Fruit fly (Drosophila melanogaster) whole organism, wandering third instar larva: Measurements from ENCODE around the gene Sfp84E.
A peak's percentile ranks its signal among the peaks of the same experiment; 100 is the strongest.

ENCODE experiments used
- Abd-B ChIP-seq: fragments of >200 bp; optimal IDR thresholded peaks from 2 replicates; lab custom pipeline; 2017; ENCODE audit warnings: missing biosample characterization, missing genetic modification characterization
- Dfd ChIP-seq: fragments of >200 bp; optimal IDR thresholded peaks from 2 replicates; lab custom pipeline; 2017; ENCODE audit warnings: missing biosample characterization, missing genetic modification characterization
- h ChIP-seq: fragments of 200-800 bp; sonication (Bioruptor generic); optimal IDR thresholded peaks from 3 replicates; lab custom pipeline; 2016; ENCODE audit warnings: missing biosample characterization, mild to moderate bottlenecking, missing genetic modification characterization
- psq ChIP-seq: fragments of 200-800 bp; sonication (Bioruptor generic); optimal IDR thresholded peaks from 3 replicates; lab custom pipeline; 2017; ENCODE audit warnings: missing biosample characterization, mild to moderate bottlenecking, missing genetic modification characterization, moderate library complexity

dm6 chr3R:7964751-7965319 is 15.3 kb downstream of the Sfp84E start:
- TF ChIP-seq h (no peak), Dfd (GFP tag; lab: Kevin White, UChicago) (no peak), psq (GFP tag; lab: Kevin White, UChicago) (peak; percentile 33), Abd-B (GFP tag; lab: Kevin White, UChicago) (no peak)
